Fruit fly (Drosophila melanogaster) Kc167 (cell line): ENCODE results near the gene Mpcp2.

Experiments
- Myc ChIP-seq: fragments of >200 bp; optimal IDR thresholded peaks from 2 replicates; lab custom pipeline; 2017; ENCODE audit warnings: missing external identifiers
- h ChIP-seq: fragments of >200 bp; optimal IDR thresholded peaks from 3 replicates; lab custom pipeline; 2018; ENCODE audit warnings: missing external identifiers

DNA sequence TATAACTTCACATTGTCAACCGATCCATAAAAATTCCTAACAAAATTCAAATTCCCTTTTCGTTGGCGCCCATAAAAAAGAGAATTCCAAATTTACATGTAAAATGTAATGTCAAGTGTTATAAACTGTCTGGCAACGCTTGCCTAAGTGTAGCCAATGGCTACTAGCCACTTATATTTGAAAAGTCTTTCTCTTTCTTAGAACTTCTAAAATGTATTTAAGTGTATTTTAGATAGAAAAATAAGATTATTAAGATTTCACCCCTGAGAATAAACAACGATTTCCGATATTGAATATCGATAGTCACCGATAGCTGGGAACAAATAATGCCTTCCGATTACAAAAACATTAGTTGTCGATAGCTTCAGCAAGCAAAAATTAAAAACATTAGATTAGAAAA, 22.2 kb downstream of the Mpcp2 start, which contains the start of gene CG34039:
- TF ChIP-seq Myc (lab: Kevin White, UChicago) (no peak), h (no peak)
